Worm (Caenorhabditis elegans) whole organism, young adult: ENCODE measurements around the gene mdt-6.

Experiments used
- B0336.3 ChIP-seq: fragments of 200-800 bp; sonication (Bioruptor generic); IDR thresholded peaks from 2 replicates; pipeline ENCODE4 v1.3.6; 2022; ENCODE audit warnings: missing genetic modification characterization, missing compliant biosample characterization
- C17E4.6 ChIP-seq: fragments of 200-800 bp; sonication (Bioruptor generic); IDR thresholded peaks from 2 replicates; pipeline ENCODE4 v1.3.6; 2022; ENCODE audit warnings: missing genetic modification reagents, missing genetic modification characterization, missing compliant biosample characterization
- D2030.7 ChIP-seq: fragments of 200-800 bp; sonication (Bioruptor generic); IDR thresholded peaks from 2 replicates; pipeline ENCODE4 v1.3.6; 2022; ENCODE audit warnings: missing genetic modification reagents, missing genetic modification characterization, missing compliant biosample characterization
- F10E7.11 ChIP-seq: sonication (generic microtip); optimal IDR thresholded peaks from 2 replicates; lab custom pipeline; 2017; ENCODE audit warnings: mild to moderate bottlenecking, missing genetic modification characterization, moderate library complexity, missing compliant biosample characterization
- F39B2.1 ChIP-seq: fragments of 200-800 bp; sonication (Bioruptor generic); IDR thresholded peaks from 2 replicates; pipeline ENCODE4 v1.3.6; 2022; ENCODE audit warnings: missing genetic modification reagents, missing genetic modification characterization, missing compliant biosample characterization
- Y53F4B.3 ChIP-seq: fragments of 200-800 bp; sonication (Bioruptor generic); IDR thresholded peaks from 2 replicates; pipeline ENCODE4 v1.3.6; 2022; ENCODE audit warnings: missing genetic modification reagents, missing genetic modification characterization, missing compliant biosample characterization
- Y53G8AR.9 ChIP-seq: fragments of 200-800 bp; sonication (Bioruptor generic); conservative IDR thresholded peaks from 2 replicates; pipeline ENCODE4 v1.3.6; 2022; ENCODE audit warnings: missing genetic modification reagents, missing genetic modification characterization, missing compliant biosample characterization
- Y67H2A.10 ChIP-seq: fragments of 200-800 bp; sonication (Bioruptor generic); conservative IDR thresholded peaks from 2 replicates; pipeline ENCODE4 v1.3.6; 2022; ENCODE audit warnings: missing genetic modification reagents, missing genetic modification characterization, missing compliant biosample characterization
- Y95B8A.8 ChIP-seq: fragments of 200-800 bp; sonication (Bioruptor generic); IDR thresholded peaks from 2 replicates; pipeline ENCODE4 v1.3.6; 2022; ENCODE audit warnings: missing genetic modification reagents, missing genetic modification characterization, missing compliant biosample characterization
- akir-1 ChIP-seq: fragments of 200-800 bp; sonication (Bioruptor generic); optimal IDR thresholded peaks from 2 replicates; lab custom pipeline; 2018; ENCODE audit warnings: mild to moderate bottlenecking, missing genetic modification characterization, moderate library complexity, missing compliant biosample characterization
- atf-7 ChIP-seq: sonication (generic microtip); optimal IDR thresholded peaks from 2 replicates; lab custom pipeline; 2017; ENCODE audit warnings: mild to moderate bottlenecking, missing genetic modification characterization, missing compliant biosample characterization
- attf-5 ChIP-seq: fragments of 200-800 bp; sonication (Bioruptor generic); optimal IDR thresholded peaks from 2 replicates; lab custom pipeline; 2018; ENCODE audit warnings: mild to moderate bottlenecking, missing genetic modification characterization, missing compliant biosample characterization
- bed-1 ChIP-seq: fragments of 200-800 bp; sonication (Bioruptor generic); IDR thresholded peaks from 2 replicates; pipeline ENCODE4 v1.3.6; 2022; ENCODE audit warnings: missing genetic modification reagents, missing genetic modification characterization, missing compliant biosample characterization
- cebp-1 ChIP-seq, 2 experiments: fragments of 200-800 bp in 1 of 2; sonication (Bioruptor generic) in 1 of 2; sonication (generic microtip) in 1 of 2; IDR thresholded peaks in 1 of 2; optimal IDR thresholded peaks in 1 of 2; 2 replicates each; pipeline versions ENCODE4 v1.3.6 to Lab custom; 2017 to 2022; ENCODE audit warnings: missing compliant biosample characterization in 2 of 2, missing genetic modification characterization in 2 of 2, mild to moderate bottlenecking in 1 of 2, missing genetic modification reagents in 1 of 2, moderate library complexity in 1 of 2
- ceh-27 ChIP-seq: fragments of 200-800 bp; sonication (Bioruptor generic); optimal IDR thresholded peaks from 2 replicates; lab custom pipeline; 2018; ENCODE audit warnings: mild to moderate bottlenecking, missing genetic modification characterization, moderate library complexity, missing compliant biosample characterization
- ceh-58 ChIP-seq: fragments of 200-800 bp; sonication (Bioruptor generic); IDR thresholded peaks from 2 replicates; pipeline ENCODE4 v1.3.6; 2022; ENCODE audit warnings: missing genetic modification characterization, missing compliant biosample characterization
- ceh-91 ChIP-seq: fragments of 200-800 bp; sonication (Bioruptor generic); IDR thresholded peaks from 2 replicates; pipeline ENCODE4 v1.3.6; 2022; ENCODE audit warnings: missing genetic modification reagents, missing genetic modification characterization, missing compliant biosample characterization
- chd-7 ChIP-seq: sonication (generic microtip); optimal IDR thresholded peaks from 2 replicates; lab custom pipeline; 2016; ENCODE audit warnings: mild to moderate bottlenecking, missing genetic modification characterization, moderate library complexity, missing compliant biosample characterization
- dox-1 ChIP-seq: fragments of 200-800 bp; sonication (Bioruptor generic); IDR thresholded peaks from 2 replicates; pipeline ENCODE4 v1.3.6; 2022; ENCODE audit warnings: missing genetic modification reagents, missing genetic modification characterization, missing compliant biosample characterization
- dpff-1 ChIP-seq: sonication (generic microtip); optimal IDR thresholded peaks from 2 replicates; lab custom pipeline; 2017; ENCODE audit warnings: mild to moderate bottlenecking, missing genetic modification characterization, missing compliant biosample characterization
- dpl-1 ChIP-seq: fragments of 150-350 bp; optimal IDR thresholded peaks from 2 replicates; lab custom pipeline; 2014; ENCODE audit warnings: missing biosample characterization, missing genetic modification reagents, missing genetic modification characterization
- efl-1 ChIP-seq: fragments of 150-350 bp; optimal IDR thresholded peaks from 2 replicates; lab custom pipeline; 2014; ENCODE audit warnings: missing biosample characterization, missing genetic modification reagents, missing genetic modification characterization
- ekl-4 ChIP-seq: fragments of 200-800 bp; sonication (Bioruptor generic); IDR thresholded peaks from 2 replicates; pipeline ENCODE4 v1.3.6; 2022; ENCODE audit warnings: missing genetic modification reagents, missing genetic modification characterization, missing compliant biosample characterization
- gei-17 ChIP-seq: fragments of 200-800 bp; sonication (Bioruptor generic); optimal IDR thresholded peaks from 2 replicates; lab custom pipeline; 2018; ENCODE audit warnings: mild to moderate bottlenecking, missing genetic modification characterization, missing compliant biosample characterization
- hmg-1.2 ChIP-seq: fragments of 200-800 bp; sonication (Bioruptor generic); IDR thresholded peaks from 2 replicates; pipeline ENCODE4 v1.3.6; 2022; ENCODE audit warnings: missing genetic modification reagents, missing genetic modification characterization, missing compliant biosample characterization
- hrde-1 ChIP-seq: sonication (generic microtip); optimal IDR thresholded peaks from 2 replicates; lab custom pipeline; 2016; ENCODE audit warnings: missing genetic modification characterization, mild to moderate bottlenecking, missing compliant biosample characterization, moderate library complexity, missing genotype, missing genetic modification reagents, borderline replicate concordance
- lin-35 ChIP-seq, 3 experiments: fragments of 150-350 bp in 2 of 3; sonication (generic microtip) in 1 of 3; optimal IDR thresholded peaks; 2 replicates each; lab custom pipeline; 2014 to 2018; ENCODE audit warnings: missing biosample characterization in 3 of 3, missing genetic modification characterization in 3 of 3, missing genetic modification reagents in 3 of 3
- lin-40 ChIP-seq: sonication (generic microtip); optimal IDR thresholded peaks from 2 replicates; lab custom pipeline; 2016; ENCODE audit warnings: missing genetic modification characterization, mild to moderate bottlenecking, missing compliant biosample characterization, missing genotype, missing genetic modification reagents
- madf-3 ChIP-seq: fragments of 200-800 bp; sonication (Bioruptor generic); IDR thresholded peaks from 2 replicates; pipeline ENCODE4 v1.3.6; 2022; ENCODE audit warnings: missing genetic modification reagents, missing genetic modification characterization, missing compliant biosample characterization
- mel-28 ChIP-seq: sonication (generic microtip); optimal IDR thresholded peaks from 2 replicates; lab custom pipeline; 2016; ENCODE audit warnings: borderline replicate concordance, mild to moderate bottlenecking, missing genetic modification characterization, missing compliant biosample characterization
- mxl-1 ChIP-seq: sonication (generic microtip); optimal IDR thresholded peaks from 2 replicates; lab custom pipeline; 2016; ENCODE audit warnings: missing genetic modification characterization, missing compliant biosample characterization
- nhr-27 ChIP-seq: fragments of 200-800 bp; sonication (Bioruptor generic); optimal IDR thresholded peaks from 2 replicates; lab custom pipeline; 2018; ENCODE audit warnings: mild to moderate bottlenecking, missing genetic modification characterization, moderate library complexity, missing compliant biosample characterization
- rcor-1 ChIP-seq: fragments of 200-800 bp; sonication (Bioruptor generic); IDR thresholded peaks from 2 replicates; pipeline ENCODE4 v1.3.6; 2022; ENCODE audit warnings: missing genetic modification reagents, missing genetic modification characterization, missing compliant biosample characterization
- rpc-1 ChIP-seq, 2 experiments: fragments of 150-350 bp in 1 of 2; sonication (generic microtip) in 1 of 2; optimal IDR thresholded peaks; 2 replicates each; lab custom pipeline; 2014 to 2018; ENCODE audit warnings: missing biosample characterization in 1 of 2, missing genetic modification characterization in 1 of 2, missing genetic modification reagents in 1 of 2, missing genotype in 1 of 2
- snpc-1.1 ChIP-seq: sonication (generic microtip); optimal IDR thresholded peaks from 2 replicates; lab custom pipeline; 2017; ENCODE audit warnings: missing genetic modification characterization, mild to moderate bottlenecking, missing compliant biosample characterization, antibody characterized with exemption, moderate library complexity, missing genotype, missing genetic modification reagents; ENCODE audit not compliant: insufficient read depth
- snpc-1.3 ChIP-seq: sonication (generic microtip); optimal IDR thresholded peaks from 2 replicates; lab custom pipeline; 2017; ENCODE audit warnings: missing genetic modification characterization, mild to moderate bottlenecking, missing compliant biosample characterization, antibody characterized with exemption, moderate library complexity, missing genotype, missing genetic modification reagents; ENCODE audit not compliant: insufficient read depth
- snpc-4 ChIP-seq, 5 experiments: fragments of 150-350 bp in 1 of 5; sonication (generic microtip) in 4 of 5; optimal IDR thresholded peaks; 2 replicates each; lab custom pipeline; 2014 to 2018; ENCODE audit warnings: missing genetic modification characterization in 5 of 5, missing biosample characterization in 3 of 5, antibody characterized with exemption in 2 of 5, mild to moderate bottlenecking in 2 of 5, missing compliant biosample characterization in 2 of 5, missing genotype in 2 of 5, moderate library complexity in 2 of 5, missing genetic modification reagents in 1 of 5
- somi-1 ChIP-seq: fragments of 200-800 bp; sonication (Bioruptor generic); optimal IDR thresholded peaks from 2 replicates; lab custom pipeline; 2018; ENCODE audit warnings: mild to moderate bottlenecking, missing genetic modification characterization, missing compliant biosample characterization
- sptf-2 ChIP-seq: fragments of 200-800 bp; sonication (Bioruptor generic); optimal IDR thresholded peaks from 2 replicates; lab custom pipeline; 2018; ENCODE audit warnings: mild to moderate bottlenecking, missing genetic modification characterization, missing compliant biosample characterization
- unc-130 ChIP-seq: sonication (generic microtip); optimal IDR thresholded peaks from 2 replicates; lab custom pipeline; 2016; ENCODE audit warnings: missing genetic modification reagents, missing genetic modification characterization, missing compliant biosample characterization
- xnd-1 ChIP-seq: sonication (generic microtip); optimal IDR thresholded peaks from 2 replicates; lab custom pipeline; 2016; ENCODE audit warnings: missing genotype, missing genetic modification reagents, missing genetic modification characterization, missing compliant biosample characterization
- ztf-18 ChIP-seq: sonication (generic microtip); optimal IDR thresholded peaks from 2 replicates; lab custom pipeline; 2016; ENCODE audit warnings: missing genotype, mild to moderate bottlenecking, missing genetic modification characterization, missing compliant biosample characterization
- ztf-22 ChIP-seq: fragments of 200-800 bp; sonication (Bioruptor generic); optimal IDR thresholded peaks from 2 replicates; lab custom pipeline; 2018; ENCODE audit warnings: mild to moderate bottlenecking, missing genetic modification characterization, moderate library complexity, missing compliant biosample characterization
- ztf-3 ChIP-seq: fragments of 200-800 bp; sonication (Bioruptor generic); optimal IDR thresholded peaks from 2 replicates; lab custom pipeline; 2018; ENCODE audit warnings: mild to moderate bottlenecking, missing genetic modification characterization, missing compliant biosample characterization

The mdt-6 gene

DNA sequence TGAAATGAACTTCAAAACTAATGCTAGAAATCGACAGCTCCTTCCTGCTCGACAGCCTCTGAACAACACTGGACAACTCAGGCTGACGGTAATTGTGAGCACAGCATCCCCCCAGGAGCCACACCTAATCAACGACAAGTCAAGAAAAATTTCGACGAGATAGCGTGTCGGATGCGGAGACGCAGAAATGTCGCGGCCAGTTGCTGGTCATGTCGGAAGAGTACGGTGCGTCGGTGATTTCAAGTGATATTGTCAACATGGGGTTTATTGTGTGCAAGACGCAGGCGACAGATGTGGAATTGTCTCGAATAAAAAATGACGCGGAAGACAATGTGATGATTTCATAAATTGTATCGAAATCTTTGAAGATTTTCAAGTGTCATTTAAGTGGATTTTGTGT is 22.9 kb downstream of the mdt-6 start, which contains the start of gene twk-11:
Gene twk-11, minus strand, starts transcription at position 101 of the 400 bp plus-strand sequence.
- no peak for TF ChIP-seq rpc-1 (optimal IDR thresholded peaks at IDR 0.05; lab: Kevin White, UChicago)
- no peak for TF ChIP-seq rpc-1 (tag; optimal IDR thresholded peaks at IDR 0.05; lab: Kevin White, UChicago)
- TF ChIP-seq efl-1 (GFP tag; lab: Kevin White, UChicago), result no peak
- TF ChIP-seq atf-7 (tag; lab: Kevin White, UChicago), result no peak
- TF ChIP-seq xnd-1 (tag; lab: Kevin White, UChicago), result no peak
- TF ChIP-seq Y67H2A.10 (GFP tag; lab: Robert Waterston, UW), result no peak
- TF ChIP-seq snpc-1.1 (tag; lab: Kevin White, UChicago), result no peak
- no peak for TF ChIP-seq F10E7.11
- TF ChIP-seq bed-1, result no peak
- TF ChIP-seq lin-35 (GFP tag; optimal IDR thresholded peaks at IDR 0.05; lab: Kevin White, UChicago), result no peak
- no peak for TF ChIP-seq nhr-27 (tag; lab: Kevin White, UChicago)
- no peak for TF ChIP-seq attf-5 (GFP tag; lab: Kevin White, UChicago)
- TF ChIP-seq D2030.7 (GFP tag; lab: Robert Waterston, UW), result no peak
- no peak for TF ChIP-seq dpl-1 (GFP tag; lab: Kevin White, UChicago)
- TF ChIP-seq Y53F4B.3, result no peak
- no peak for TF ChIP-seq lin-40 (tag; lab: Kevin White, UChicago)
- no peak for TF ChIP-seq madf-3 (GFP tag; lab: Robert Waterston, UW)
- no peak for TF ChIP-seq snpc-4 (GFP tag; optimal IDR thresholded peaks at IDR 0.05; lab: Kevin White, UChicago)
- no peak for TF ChIP-seq snpc-4 (tag; optimal IDR thresholded peaks at IDR 0.05; lab: Kevin White, UChicago)

DNA sequence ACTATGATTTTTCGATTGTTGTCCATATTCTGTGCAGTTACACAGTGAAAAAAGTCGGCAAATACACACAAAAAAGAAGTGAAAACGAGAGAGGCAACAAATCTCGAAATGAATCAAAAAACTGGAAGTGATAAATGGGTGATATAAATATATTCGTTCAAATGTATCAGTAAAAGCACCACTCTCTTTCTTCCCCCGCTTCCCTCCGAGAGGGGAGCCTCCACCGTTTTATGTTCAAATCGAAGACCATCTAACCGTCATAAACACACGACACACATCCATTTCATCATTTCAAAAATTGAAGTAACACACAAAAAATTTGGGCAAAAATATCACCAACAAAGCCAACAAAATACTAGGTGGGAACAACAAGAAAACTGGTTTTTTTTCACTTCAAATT is 32.4 kb downstream of the mdt-6 start, which contains the start of gene F20A1.6:
Gene F20A1.6, minus strand, starts transcription at position 101 of the 400 bp plus-strand sequence.
- TF ChIP-seq ztf-18 (tag; lab: Kevin White, UChicago) (no peak), B0336.3 (no peak), F39B2.1 (GFP tag; lab: Robert Waterston, UW) (no peak), mxl-1 (no peak), dox-1 (no peak), hmg-1.2 (GFP tag; lab: Robert Waterston, UW) (no peak), dpl-1 (GFP tag; lab: Kevin White, UChicago) (no peak), snpc-1.3 (tag; lab: Kevin White, UChicago) (no peak), ekl-4 (GFP tag; lab: Robert Waterston, UW) (no peak), C17E4.6 (GFP tag; lab: Robert Waterston, UW) (no peak), somi-1 (GFP tag; lab: Kevin White, UChicago) (no peak), cebp-1 (GFP tag; IDR thresholded peaks at IDR 0.05; lab: Robert Waterston, UW) (no peak), cebp-1 (tag; optimal IDR thresholded peaks at IDR 0.05; lab: Kevin White, UChicago) (no peak), mel-28 (tag; lab: Kevin White, UChicago) (no peak), sptf-2 (GFP tag; lab: Kevin White, UChicago) (no peak), akir-1 (GFP tag; lab: Kevin White, UChicago) (no peak), rpc-1 (optimal IDR thresholded peaks at IDR 0.05; lab: Kevin White, UChicago) (no peak), rpc-1 (tag; optimal IDR thresholded peaks at IDR 0.05; lab: Kevin White, UChicago) (no peak), unc-130 (no peak)

DNA sequence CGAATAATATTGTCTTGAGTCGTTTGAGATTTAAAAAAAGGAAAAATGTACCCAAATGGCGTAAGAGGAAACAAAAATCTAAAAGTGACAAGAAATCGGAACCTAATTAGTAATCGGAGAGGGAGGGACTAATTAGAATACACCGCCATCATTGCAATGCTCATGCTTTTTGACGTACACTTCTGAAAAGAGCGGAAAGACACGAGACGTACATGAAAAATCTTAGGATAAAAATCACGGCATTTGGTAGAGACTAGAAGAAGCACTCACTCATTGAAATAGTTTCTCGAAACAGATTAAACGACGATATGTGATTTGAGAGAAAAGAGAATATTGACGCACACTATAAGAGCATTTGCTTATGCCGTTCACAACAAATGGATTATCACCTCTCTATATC is 36.4 kb downstream of the mdt-6 start:
- TF ChIP-seq hrde-1 (tag; lab: Kevin White, UChicago) (no peak), ekl-4 (GFP tag; lab: Robert Waterston, UW) (no peak), chd-7 (no peak), ceh-91 (GFP tag; lab: Robert Waterston, UW) (no peak), Y95B8A.8 (no peak), ceh-58 (GFP tag; lab: Robert Waterston, UW) (no peak), ceh-27 (GFP tag; lab: Kevin White, UChicago) (no peak), dox-1 (no peak), dpff-1 (no peak), Y53G8AR.9 (GFP tag; lab: Robert Waterston, UW) (no peak), gei-17 (GFP tag; lab: Kevin White, UChicago) (no peak), ztf-3 (GFP tag; lab: Kevin White, UChicago) (no peak), F39B2.1 (GFP tag; lab: Robert Waterston, UW) (no peak), rcor-1 (GFP tag; lab: Robert Waterston, UW) (no peak), ztf-22 (no peak)
